Fruit fly (Drosophila melanogaster) whole organism, embryonic: ENCODE data around the gene Prx2.

Experiments
- BEAF-32 ChIP-seq: fragments of 200-800 bp; sonication (Bioruptor generic); optimal IDR thresholded peaks from 3 replicates; lab custom pipeline; 2017; ENCODE audit warnings: missing biosample characterization, missing genetic modification characterization, mild to moderate bottlenecking, moderate library complexity, missing genetic modification reagents
- Bdp1 ChIP-seq: fragments of 200-800 bp; sonication (Bioruptor generic); optimal IDR thresholded peaks from 3 replicates; lab custom pipeline; 2016; ENCODE audit warnings: missing biosample characterization, missing genetic modification characterization
- CG11093 ChIP-seq: fragments of 200-800 bp; sonication (Bioruptor generic); IDR thresholded peaks from 3 replicates; pipeline ENCODE4 v1.3.6; 2022; ENCODE audit warnings: missing biosample characterization, missing genetic modification characterization
- CG12391 ChIP-seq: fragments of 200-800 bp; sonication (Bioruptor generic); optimal IDR thresholded peaks from 3 replicates; lab custom pipeline; 2018; ENCODE audit warnings: missing biosample characterization, mild to moderate bottlenecking, missing genetic modification characterization, moderate library complexity
- CG12769 ChIP-seq: fragments of 200-800 bp; sonication (Bioruptor generic); optimal IDR thresholded peaks from 2 replicates; lab custom pipeline; 2019; ENCODE audit warnings: missing biosample characterization, mild to moderate bottlenecking, missing genetic modification characterization, moderate library complexity
- CG14965 ChIP-seq: fragments of 200-800 bp; sonication (Bioruptor generic); optimal IDR thresholded peaks from 2 replicates; lab custom pipeline; 2016; ENCODE audit warnings: missing biosample characterization, missing genetic modification characterization, borderline replicate concordance
- CG15269 ChIP-seq: fragments of 200-800 bp; sonication (Bioruptor generic); optimal IDR thresholded peaks from 2 replicates; lab custom pipeline; 2018; ENCODE audit warnings: missing biosample characterization, mild to moderate bottlenecking, missing genetic modification characterization, moderate library complexity
- CG1602 ChIP-seq: fragments of 200-800 bp; sonication (Bioruptor generic); optimal IDR thresholded peaks from 3 replicates; lab custom pipeline; 2016; ENCODE audit warnings: missing biosample characterization, missing genetic modification characterization
- CG17359 ChIP-seq: fragments of 200-800 bp; sonication (Bioruptor generic); optimal IDR thresholded peaks from 3 replicates; lab custom pipeline; 2018; ENCODE audit warnings: missing biosample characterization, mild to moderate bottlenecking, missing genetic modification characterization, moderate library complexity
- CG30020 ChIP-seq: fragments of 200-800 bp; optimal IDR thresholded peaks from 2 replicates; lab custom pipeline; 2019; ENCODE audit warnings: missing biosample characterization, mild to moderate bottlenecking, missing genetic modification characterization, moderate library complexity
- CG3995 ChIP-seq: fragments of 200-800 bp; sonication (Bioruptor generic); optimal IDR thresholded peaks from 3 replicates; lab custom pipeline; 2016; ENCODE audit warnings: missing biosample characterization, missing genetic modification characterization
- CG4360 ChIP-seq: fragments of 200-800 bp; sonication (Bioruptor generic); IDR thresholded peaks from 2 replicates; pipeline ENCODE4 v1.3.6; 2022; ENCODE audit warnings: missing biosample characterization, missing genetic modification characterization
- CG4617 ChIP-seq: fragments of 200-800 bp; sonication (Bioruptor generic); optimal IDR thresholded peaks from 3 replicates; lab custom pipeline; 2016; ENCODE audit warnings: missing biosample characterization, missing genetic modification characterization, borderline replicate concordance
- CG6272 ChIP-seq: fragments of 200-800 bp; sonication (Bioruptor generic); IDR thresholded peaks from 2 replicates; pipeline ENCODE4 v1.3.6; 2022; ENCODE audit warnings: missing biosample characterization, missing genetic modification characterization
- CG7372 ChIP-seq: fragments of 200-800 bp; sonication (Bioruptor generic); IDR thresholded peaks from 2 replicates; pipeline ENCODE4 v1.3.6; 2022; ENCODE audit warnings: missing biosample characterization, missing genetic modification characterization
- CG7556 ChIP-seq: fragments of 200-800 bp; sonication (Bioruptor generic); optimal IDR thresholded peaks from 2 replicates; lab custom pipeline; 2017; ENCODE audit warnings: missing biosample characterization, mild to moderate bottlenecking, missing genetic modification characterization
- CG8359 ChIP-seq: fragments of 200-800 bp; sonication (Bioruptor generic); optimal IDR thresholded peaks from 2 replicates; lab custom pipeline; 2017; ENCODE audit warnings: missing biosample characterization, mild to moderate bottlenecking, missing genetic modification characterization, borderline replicate concordance
- CG8765 ChIP-seq: fragments of 200-800 bp; sonication (Bioruptor generic); IDR thresholded peaks from 2 replicates; pipeline ENCODE4 v1.3.6; 2022; ENCODE audit warnings: missing biosample characterization, missing genetic modification characterization
- CoRest ChIP-seq: fragments of 200-800 bp; sonication (Bioruptor generic); optimal IDR thresholded peaks from 3 replicates; lab custom pipeline; 2018; ENCODE audit warnings: missing biosample characterization, mild to moderate bottlenecking, missing genetic modification characterization, moderate library complexity
- Eip74EF ChIP-seq, 2 experiments: fragments of 200-800 bp in 1 of 2; fragments of >200 bp in 1 of 2; sonication (Bioruptor generic) in 1 of 2; optimal IDR thresholded peaks; 2 replicates each; lab custom pipeline; 2017 to 2019; ENCODE audit warnings: missing biosample characterization in 2 of 2, missing genetic modification characterization in 2 of 2, mild to moderate bottlenecking in 1 of 2, moderate library complexity in 1 of 2
- HLHmδ ChIP-seq: fragments of 200-800 bp; sonication (Bioruptor generic); optimal IDR thresholded peaks from 2 replicates; lab custom pipeline; 2018; ENCODE audit warnings: missing biosample characterization, mild to moderate bottlenecking, missing genetic modification characterization, moderate library complexity
- Hr78 ChIP-seq, 2 experiments: fragments of 200-800 bp in 1 of 2; fragments of >200 bp in 1 of 2; sonication (Bioruptor generic) in 1 of 2; optimal IDR thresholded peaks; 2 replicates each; lab custom pipeline; 2017 to 2019; ENCODE audit warnings: missing biosample characterization in 2 of 2, missing genetic modification characterization in 2 of 2, mild to moderate bottlenecking in 1 of 2, moderate library complexity in 1 of 2
- Nf-YA ChIP-seq: fragments of 200-800 bp; sonication (Bioruptor generic); IDR thresholded peaks from 2 replicates; pipeline ENCODE4 v1.3.6; 2022; ENCODE audit warnings: missing biosample characterization, missing genetic modification characterization
- Opbp ChIP-seq: fragments of 200-800 bp; sonication (Bioruptor generic); IDR thresholded peaks from 3 replicates; pipeline ENCODE4 v1.3.6; 2022; ENCODE audit warnings: missing biosample characterization, missing genetic modification characterization; ENCODE audit not compliant: partially characterized antibody
- Rfx ChIP-seq: fragments of 200-800 bp; sonication (Bioruptor generic); IDR thresholded peaks from 2 replicates; pipeline ENCODE4 v1.3.6; 2022; ENCODE audit warnings: missing biosample characterization, missing genetic modification characterization
- Spps ChIP-seq: fragments of 200-800 bp; sonication (Bioruptor generic); optimal IDR thresholded peaks from 2 replicates; lab custom pipeline; 2018; ENCODE audit warnings: missing biosample characterization, mild to moderate bottlenecking, missing genetic modification characterization
- Sry-β ChIP-seq: fragments of 200-800 bp; sonication (Bioruptor generic); optimal IDR thresholded peaks from 2 replicates; lab custom pipeline; 2018; ENCODE audit warnings: missing biosample characterization, mild to moderate bottlenecking, missing genetic modification characterization, moderate library complexity
- Trl ChIP-seq, 3 experiments: fragments of >200 bp in 2 of 3; fragments of 200-800 bp in 1 of 3; sonication (Bioruptor generic) in 1 of 3; optimal IDR thresholded peaks; 2 replicates in 1 of 3; 3 replicates in 2 of 3; lab custom pipeline; 2016 to 2017; ENCODE audit warnings: missing biosample characterization in 1 of 3, missing genetic modification characterization in 1 of 3
- az2 ChIP-seq: fragments of 200-800 bp; sonication (Bioruptor generic); optimal IDR thresholded peaks from 3 replicates; lab custom pipeline; 2016; ENCODE audit warnings: missing biosample characterization, missing genetic modification characterization
- bsh ChIP-seq, 2 experiments: fragments of 200-800 bp; sonication (Bioruptor generic); optimal IDR thresholded peaks; 2 replicates each; lab custom pipeline; 2017 to 2018; ENCODE audit warnings: mild to moderate bottlenecking in 2 of 2, missing biosample characterization in 2 of 2, missing genetic modification characterization in 2 of 2, moderate library complexity in 1 of 2
- cg ChIP-seq: fragments of 200-800 bp; sonication (Bioruptor generic); optimal IDR thresholded peaks from 3 replicates; lab custom pipeline; 2019; ENCODE audit warnings: missing biosample characterization, mild to moderate bottlenecking, missing genetic modification characterization, moderate library complexity
- chinmo ChIP-seq: fragments of 200-800 bp; sonication (Bioruptor generic); IDR thresholded peaks from 4 replicates; pipeline ENCODE4 v1.3.6; 2022; ENCODE audit warnings: missing biosample characterization, missing genetic modification characterization; ENCODE audit not compliant: partially characterized antibody
- cwo ChIP-seq: fragments of 200-800 bp; sonication (Bioruptor generic); optimal IDR thresholded peaks from 3 replicates; lab custom pipeline; 2017; ENCODE audit warnings: missing biosample characterization, missing genetic modification characterization, mild to moderate bottlenecking, moderate library complexity, missing genetic modification reagents
- danr ChIP-seq: fragments of 200-800 bp; sonication (Bioruptor generic); IDR thresholded peaks from 2 replicates; pipeline ENCODE4 v1.3.6; 2022; ENCODE audit warnings: missing biosample characterization, missing genetic modification characterization
- kni ChIP-seq: fragments of 200-800 bp; sonication (Bioruptor generic); optimal IDR thresholded peaks from 3 replicates; lab custom pipeline; 2017; ENCODE audit warnings: mild to moderate bottlenecking, missing biosample characterization, missing genetic modification reagents, missing genetic modification characterization
- knrl ChIP-seq: fragments of 200-800 bp; sonication (Bioruptor generic); IDR thresholded peaks from 3 replicates; pipeline ENCODE4 v1.3.6; 2022; ENCODE audit warnings: missing biosample characterization, missing genetic modification characterization; ENCODE audit not compliant: partially characterized antibody
- lilli ChIP-seq: fragments of 200-800 bp; sonication (Bioruptor generic); optimal IDR thresholded peaks from 3 replicates; lab custom pipeline; 2016; ENCODE audit warnings: missing biosample characterization, missing genetic modification characterization
- luna ChIP-seq: fragments of 200-800 bp; sonication (Bioruptor generic); optimal IDR thresholded peaks from 2 replicates; lab custom pipeline; 2016; ENCODE audit warnings: missing biosample characterization, missing genetic modification characterization
- mirr ChIP-seq: fragments of 200-800 bp; sonication (Bioruptor generic); optimal IDR thresholded peaks from 3 replicates; lab custom pipeline; 2018; ENCODE audit warnings: missing biosample characterization, mild to moderate bottlenecking, missing genetic modification characterization
- repo ChIP-seq: fragments of 200-800 bp; sonication (Bioruptor generic); optimal IDR thresholded peaks from 2 replicates; lab custom pipeline; 2016; ENCODE audit warnings: missing biosample characterization, missing genetic modification characterization
- row ChIP-seq: fragments of 200-800 bp; sonication (Bioruptor generic); IDR thresholded peaks from 3 replicates; pipeline ENCODE4 v1.3.6; 2022; ENCODE audit warnings: missing biosample characterization, missing genetic modification characterization
- sd ChIP-seq: fragments of 200-800 bp; sonication (Bioruptor generic); optimal IDR thresholded peaks from 3 replicates; lab custom pipeline; 2018; ENCODE audit warnings: missing biosample characterization, mild to moderate bottlenecking, missing genetic modification characterization, moderate library complexity
- sens ChIP-seq: fragments of 200-800 bp; sonication (Bioruptor generic); peaks from one replicate; lab custom pipeline; 2016; ENCODE audit warnings: missing biosample characterization, missing genetic modification characterization
- slbo ChIP-seq: fragments of 200-800 bp; sonication (Bioruptor generic); IDR thresholded peaks from 2 replicates; pipeline ENCODE4 v1.3.6; 2022; ENCODE audit warnings: missing biosample characterization, missing genetic modification characterization
- vvl ChIP-seq: fragments of 200-800 bp; sonication (Bioruptor generic); IDR thresholded peaks from 2 replicates; pipeline ENCODE4 v1.3.6; 2022; ENCODE audit warnings: missing biosample characterization, missing genetic modification characterization

Prx2 gene

dm6 chrX:13296405-13297183 lies 33.0 kb upstream of the Prx2 start, which contains the start of gene CG1622 (continued):
- TF ChIP-seq CG7556 (GFP tag; lab: Kevin White, UChicago) (peak; percentile 39), az2 (peak; percentile 27), CG17359 (peak; percentile 18), lilli (GFP tag; lab: Kevin White, UChicago) (peak; percentile 21), CG3995 (GFP tag; lab: Kevin White, UChicago) (peak; percentile 97), CG8359 (no peak), knrl (GFP tag; lab: Robert Waterston, UW) (0 out of 3 replicates have a peak, but pooled peaks have one; percentile 7), CG7372 (GFP tag; lab: Robert Waterston, UW) (0 out of 2 replicates have a peak, but pooled peaks have one; percentile 24), CG14965 (GFP tag; lab: Kevin White, UChicago) (no peak), luna (no peak), CG4617 (GFP tag; lab: Kevin White, UChicago) (peak; percentile 53), BEAF-32 (GFP tag; lab: Kevin White, UChicago) (peak; percentile 47), CG12391 (tag; lab: Kevin White, UChicago) (peak; percentile 72)
- TF ChIP-seq, all 482 proteins: peak for 127

- peak; percentile 46; the same call in 1 of the 3 replicates for TF ChIP-seq row (GFP tag; lab: Robert Waterston, UW)
- TF ChIP-seq bsh (GFP tag; optimal IDR thresholded peaks at IDR 0.05; lab: Kevin White, UChicago): no peak
- TF ChIP-seq vvl (GFP tag; lab: Robert Waterston, UW): 0 out of 2 replicates have a peak, but pooled peaks have one; percentile 8
- TF ChIP-seq kni (GFP tag; lab: Kevin White, UChicago): peak; percentile 35
- peak in 1 of 2 experiments; percentile 62 for TF ChIP-seq Trl (optimal IDR thresholded peaks at IDR 0.05; lab: Kevin White, UChicago)
- no peak for TF ChIP-seq Trl (GFP tag; optimal IDR thresholded peaks at IDR 0.05; lab: Kevin White, UChicago)
- TF ChIP-seq cg: peak; percentile 69
- no peak for TF ChIP-seq danr (GFP tag; lab: Robert Waterston, UW)
- no peak for TF ChIP-seq repo (GFP tag; lab: Kevin White, UChicago)
- no peak for TF ChIP-seq CG8765 (GFP tag; lab: Robert Waterston, UW)
- peak; percentile 56 for TF ChIP-seq CG15269 (tag; lab: Kevin White, UChicago)
- TF ChIP-seq slbo: 0 out of 2 replicates have a peak, but pooled peaks have one; percentile 30
- TF ChIP-seq CG11093 (GFP tag; lab: Robert Waterston, UW): no peak
- TF ChIP-seq Nf-YA: no peak
- peak; percentile 21 for TF ChIP-seq mirr
- peak in 1 of 2 experiments; percentile 21 for TF ChIP-seq Hr78 (GFP tag; optimal IDR thresholded peaks at IDR 0.05; lab: Kevin White, UChicago)
- TF ChIP-seq CG4360: 0 out of 2 replicates have a peak, but pooled peaks have one; percentile 34
- peak; percentile 80 for TF ChIP-seq Sry-β
- peak; percentile 19 for TF ChIP-seq cwo (GFP tag; lab: Kevin White, UChicago)
- peak in 1 of 2 experiments; percentile 9 for TF ChIP-seq Eip74EF (GFP tag; optimal IDR thresholded peaks at IDR 0.05; lab: Kevin White, UChicago)
- TF ChIP-seq Rfx (GFP tag; lab: Robert Waterston, UW): peak; percentile 11; the same call in 1 of the 2 replicates
- no peak for TF ChIP-seq HLHmδ (GFP tag; lab: Kevin White, UChicago)
- no peak for TF ChIP-seq CG1602 (GFP tag; lab: Kevin White, UChicago)
- no peak for TF ChIP-seq Spps (tag; lab: Kevin White, UChicago)
- TF ChIP-seq Bdp1 (GFP tag; lab: Kevin White, UChicago): no peak
- no peak for TF ChIP-seq Opbp (GFP tag; lab: Robert Waterston, UW)
- no peak for TF ChIP-seq CG30020 (tag; lab: Kevin White, UChicago)
- peak; percentile 37 for TF ChIP-seq sd
- no peak for TF ChIP-seq CoRest
- peak; percentile 71 for TF ChIP-seq CG12769 (tag; lab: Kevin White, UChicago)
- TF ChIP-seq sens (GFP tag; lab: Kevin White, UChicago): no peak
- peak; percentile 98 for TF ChIP-seq chinmo (GFP tag; lab: Robert Waterston, UW)
- TF ChIP-seq CG6272 (GFP tag; lab: Robert Waterston, UW): no peak
Measured at dm6 chrX:13300835-13301502, 28.7 kb upstream of the Prx2 start.
